Fruit fly (Drosophila melanogaster): ENCODE results near the gene Plzf.
A peak's percentile ranks its signal among the peaks of the same experiment; 100 is the strongest.

The Plzf gene

DNA sequence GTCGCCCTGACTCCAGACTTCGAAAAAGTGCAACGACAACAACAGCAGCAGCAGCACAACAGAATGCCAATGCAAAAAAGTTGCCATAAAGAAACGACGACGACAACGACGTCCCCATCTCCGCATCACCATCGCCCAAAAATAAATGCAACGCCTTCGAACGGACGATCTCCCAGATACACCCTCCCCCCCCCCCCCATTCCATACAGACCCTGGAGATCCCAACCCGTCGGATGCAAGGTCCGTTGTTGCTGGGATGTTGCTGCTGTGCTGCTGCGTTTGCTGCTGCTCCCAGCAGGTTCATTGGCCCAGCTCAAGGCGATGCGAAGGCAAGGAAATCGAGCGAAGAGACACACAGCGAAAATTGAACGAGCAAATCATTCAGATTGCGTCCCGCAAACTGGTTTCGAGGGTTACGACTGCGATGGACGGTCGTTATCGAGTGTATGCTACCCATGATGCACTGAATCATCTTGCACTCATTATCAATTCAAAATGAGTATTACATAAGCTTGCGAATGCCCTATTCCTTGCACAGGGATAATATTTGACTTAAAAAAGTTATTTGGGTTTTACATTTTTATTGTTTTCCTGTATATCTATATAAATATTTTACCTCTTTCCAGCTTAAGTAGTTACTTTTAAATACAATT lies 34.9 kb downstream of the Plzf start:
- TF ChIP-seq D1 (tag; optimal IDR thresholded peaks at IDR 0.05): no peak
- no peak for TF ChIP-seq CG14655 (GFP tag; optimal IDR thresholded peaks at IDR 0.05)
- TF ChIP-seq CG8159 (tag; optimal IDR thresholded peaks at IDR 0.05): peak; percentile 21
- peak; percentile 36 for TF ChIP-seq Pif1B (GFP tag; optimal IDR thresholded peaks at IDR 0.05)
- TF ChIP-seq Snoo (tag; optimal IDR thresholded peaks at IDR 0.05): peak; percentile 62
- TF ChIP-seq gl (tag; optimal IDR thresholded peaks at IDR 0.05): peak; percentile 85
- peak; percentile 68 for TF ChIP-seq CG4496 (GFP tag; IDR thresholded peaks at IDR 0.05)
- peak; percentile 42 for TF ChIP-seq CG12605 (GFP tag; IDR thresholded peaks at IDR 0.05)
- TF ChIP-seq CG13204 (GFP tag; optimal IDR thresholded peaks at IDR 0.05): peak; percentile 98
- peak; percentile 38 for TF ChIP-seq Pif1A (GFP tag; optimal IDR thresholded peaks at IDR 0.05)
- TF ChIP-seq CG10348 (GFP tag; IDR thresholded peaks at IDR 0.05): no peak
- peak; percentile 67; the same call in 2 of the 3 replicates for TF ChIP-seq fd96Ca (GFP tag; IDR thresholded peaks at IDR 0.05)
- TF ChIP-seq CG9948 (tag; optimal IDR thresholded peaks at IDR 0.05): no peak
- TF ChIP-seq CG34367 (tag; optimal IDR thresholded peaks at IDR 0.05): peak; percentile 29
- no peak for TF ChIP-seq rn (GFP tag; IDR thresholded peaks at IDR 0.05)
- TF ChIP-seq CG15710 (tag; optimal IDR thresholded peaks at IDR 0.05): peak; percentile 30
- TF ChIP-seq CG17806 (tag; optimal IDR thresholded peaks at IDR 0.05): peak; percentile 32
- TF ChIP-seq CG32121 (GFP tag; IDR thresholded peaks at IDR 0.05): no peak; the same call in 1 of the 2 replicates
- peak; percentile 100 for TF ChIP-seq EcR (GFP tag; optimal IDR thresholded peaks at IDR 0.05)
- peak; percentile 33 for TF ChIP-seq CG8301 (tag; optimal IDR thresholded peaks at IDR 0.05)
- no peak for TF ChIP-seq Ets98B (GFP tag; IDR thresholded peaks at IDR 0.05)

DNA sequence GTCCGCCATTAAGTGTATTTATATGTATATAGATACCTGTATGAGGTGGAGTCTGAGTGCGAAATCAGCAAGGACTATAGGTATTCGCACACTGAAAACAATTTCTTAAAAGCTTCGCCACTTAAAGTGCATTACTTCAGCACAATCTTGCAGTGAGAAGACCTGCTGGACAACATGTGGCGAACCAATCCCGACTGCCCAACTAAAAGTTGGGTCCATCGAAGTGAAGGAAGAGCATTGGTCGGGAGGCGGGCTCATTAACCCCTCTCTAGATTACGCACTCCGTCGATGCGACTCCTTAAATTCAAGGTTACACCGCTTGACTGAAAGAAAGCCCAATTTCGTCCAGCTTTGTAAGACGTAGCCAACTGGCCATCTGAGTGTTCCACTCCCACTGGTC lies 35.5 kb downstream of the Plzf start:
- TF ChIP-seq CG9948 (tag; optimal IDR thresholded peaks at IDR 0.05): peak; percentile 31
- peak; percentile 0 for TF ChIP-seq Pif1B (GFP tag; optimal IDR thresholded peaks at IDR 0.05)
- no peak for TF ChIP-seq gl (tag; optimal IDR thresholded peaks at IDR 0.05)
- no peak for TF ChIP-seq D1 (tag; optimal IDR thresholded peaks at IDR 0.05)
- TF ChIP-seq CG17806 (tag; optimal IDR thresholded peaks at IDR 0.05): peak; percentile 34
- TF ChIP-seq CG14655 (GFP tag; optimal IDR thresholded peaks at IDR 0.05): no peak
- no peak for TF ChIP-seq Snoo (tag; optimal IDR thresholded peaks at IDR 0.05)
- peak; percentile 57 for TF ChIP-seq CG8159 (tag; optimal IDR thresholded peaks at IDR 0.05)
- no peak for TF ChIP-seq fd96Ca (GFP tag; IDR thresholded peaks at IDR 0.05)
- no peak for TF ChIP-seq Ets98B (GFP tag; IDR thresholded peaks at IDR 0.05)
- TF ChIP-seq Pif1A (GFP tag; optimal IDR thresholded peaks at IDR 0.05): no peak
- no peak for TF ChIP-seq rn (GFP tag; IDR thresholded peaks at IDR 0.05)
- no peak for TF ChIP-seq CG13204 (GFP tag; optimal IDR thresholded peaks at IDR 0.05)
- TF ChIP-seq CG34367 (tag; optimal IDR thresholded peaks at IDR 0.05): peak; percentile 10
- no peak for TF ChIP-seq CG8301 (tag; optimal IDR thresholded peaks at IDR 0.05)
- TF ChIP-seq CG10348 (GFP tag; IDR thresholded peaks at IDR 0.05): no peak
- TF ChIP-seq CG15710 (tag; optimal IDR thresholded peaks at IDR 0.05): peak; percentile 37
- no peak for TF ChIP-seq CG32121 (GFP tag; IDR thresholded peaks at IDR 0.05)
- no peak for TF ChIP-seq EcR (GFP tag; optimal IDR thresholded peaks at IDR 0.05)
- no peak for TF ChIP-seq CG12605 (GFP tag; IDR thresholded peaks at IDR 0.05)
- TF ChIP-seq CG4496 (GFP tag; IDR thresholded peaks at IDR 0.05): no peak

DNA sequence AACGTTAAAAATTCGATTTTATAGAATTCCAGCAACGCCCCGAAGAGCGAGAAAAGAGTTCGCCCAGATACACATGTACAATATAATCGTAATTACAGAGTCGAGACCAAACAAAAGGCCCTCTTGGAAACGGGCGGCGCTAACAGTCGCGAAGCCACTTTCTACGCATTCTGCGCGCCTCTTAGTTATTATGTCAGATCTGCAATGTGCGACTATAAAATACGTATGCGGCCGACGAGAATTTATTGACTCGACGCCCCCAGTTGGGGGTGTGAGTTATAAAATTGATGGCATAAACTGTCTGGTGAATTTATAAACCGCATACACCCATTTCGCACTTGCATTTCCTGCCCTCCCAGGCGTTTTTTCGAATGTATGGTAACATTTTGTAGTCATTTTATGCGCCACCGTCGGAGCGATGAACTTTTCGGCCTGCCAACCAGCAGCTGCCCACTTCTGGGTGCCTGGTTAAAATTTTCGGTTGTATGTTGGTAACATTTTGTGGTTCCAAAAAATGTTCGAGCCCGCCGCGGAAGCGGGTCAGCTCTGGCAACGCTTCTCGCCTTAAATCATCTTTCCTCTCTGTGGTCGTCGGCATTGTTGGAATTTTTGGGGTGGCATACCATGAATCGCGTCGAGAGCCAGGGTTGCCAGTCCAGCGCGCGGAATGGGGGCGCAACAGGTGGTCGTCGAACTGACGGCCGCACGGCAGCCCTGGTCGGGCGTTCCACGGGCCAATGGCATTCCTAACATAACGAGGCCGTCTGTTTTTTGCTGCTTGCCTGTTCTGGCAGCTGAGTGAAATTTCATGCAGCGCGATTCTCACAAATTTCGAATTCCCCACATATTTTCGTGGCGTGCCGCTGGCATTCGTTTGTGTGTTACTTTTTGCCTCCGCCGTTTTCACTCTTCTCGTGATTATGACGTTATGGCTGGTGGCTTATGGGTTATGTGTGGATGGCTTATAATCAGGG lies 36.7 kb downstream of the Plzf start:
- peak; percentile 73 for TF ChIP-seq Pif1B (GFP tag; optimal IDR thresholded peaks at IDR 0.05)
- TF ChIP-seq D1 (tag; optimal IDR thresholded peaks at IDR 0.05): no peak
- TF ChIP-seq Ets98B (GFP tag; IDR thresholded peaks at IDR 0.05): no peak
- peak; percentile 67 for TF ChIP-seq CG14655 (GFP tag; optimal IDR thresholded peaks at IDR 0.05)
- TF ChIP-seq CG4496 (GFP tag; IDR thresholded peaks at IDR 0.05): no peak
- no peak for TF ChIP-seq CG32121 (GFP tag; IDR thresholded peaks at IDR 0.05)
- TF ChIP-seq CG12605 (GFP tag; IDR thresholded peaks at IDR 0.05): no peak
- peak; percentile 58 for TF ChIP-seq CG8301 (tag; optimal IDR thresholded peaks at IDR 0.05)
- peak; percentile 100 for TF ChIP-seq EcR (GFP tag; optimal IDR thresholded peaks at IDR 0.05)
- TF ChIP-seq CG13204 (GFP tag; optimal IDR thresholded peaks at IDR 0.05): peak; percentile 96
- TF ChIP-seq gl (tag; optimal IDR thresholded peaks at IDR 0.05): peak; percentile 48
- no peak for TF ChIP-seq fd96Ca (GFP tag; IDR thresholded peaks at IDR 0.05)
- TF ChIP-seq CG8159 (tag; optimal IDR thresholded peaks at IDR 0.05): peak; percentile 64
- no peak for TF ChIP-seq CG10348 (GFP tag; IDR thresholded peaks at IDR 0.05)
- TF ChIP-seq Pif1A (GFP tag; optimal IDR thresholded peaks at IDR 0.05): no peak
- TF ChIP-seq rn (GFP tag; IDR thresholded peaks at IDR 0.05): no peak
- peak; percentile 66 for TF ChIP-seq Snoo (tag; optimal IDR thresholded peaks at IDR 0.05)
- TF ChIP-seq CG15710 (tag; optimal IDR thresholded peaks at IDR 0.05): peak; percentile 54
- peak; percentile 51 for TF ChIP-seq CG17806 (tag; optimal IDR thresholded peaks at IDR 0.05)
- peak; percentile 35 for TF ChIP-seq CG9948 (tag; optimal IDR thresholded peaks at IDR 0.05)
- TF ChIP-seq CG34367 (tag; optimal IDR thresholded peaks at IDR 0.05): peak; percentile 13

DNA sequence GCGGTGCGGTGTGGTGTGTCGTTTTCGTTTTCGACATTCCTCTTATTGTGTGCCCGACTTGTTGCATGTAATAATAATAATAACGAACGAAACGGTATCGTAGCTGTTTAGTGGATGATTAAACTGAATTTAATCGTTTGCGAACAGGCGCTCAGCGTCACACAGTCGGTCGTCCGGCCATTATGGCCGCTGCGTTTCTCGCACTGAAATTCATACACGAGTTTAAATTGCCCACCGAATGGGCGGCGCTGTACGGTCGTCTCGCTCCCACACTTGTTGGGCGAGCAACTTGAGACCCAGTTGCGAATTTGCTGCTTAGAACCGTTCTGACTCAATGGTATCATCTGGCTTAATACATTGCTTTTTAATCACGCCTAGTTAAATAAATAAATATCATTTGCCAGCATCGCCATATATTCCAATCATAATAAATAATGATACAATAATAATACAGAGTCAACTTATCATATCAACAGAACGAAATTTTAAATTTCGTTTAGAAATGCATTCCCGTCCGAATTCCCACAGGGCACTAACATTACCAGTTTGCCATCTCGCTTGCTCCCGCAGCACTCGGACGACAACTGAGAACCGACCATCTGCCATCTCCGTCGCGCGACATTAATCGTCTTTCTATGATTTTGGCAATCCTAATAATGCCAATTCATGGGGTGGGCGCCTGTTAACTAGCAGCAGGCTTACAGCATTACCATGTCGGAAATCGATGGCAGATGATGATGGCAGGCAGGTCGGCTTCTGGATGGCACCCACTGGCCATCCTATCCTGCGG lies 37.6 kb downstream of the Plzf start:
- TF ChIP-seq EcR (GFP tag; optimal IDR thresholded peaks at IDR 0.05) (no peak), CG15710 (tag; optimal IDR thresholded peaks at IDR 0.05) (peak; percentile 93), CG10348 (GFP tag; IDR thresholded peaks at IDR 0.05) (no peak), rn (GFP tag; IDR thresholded peaks at IDR 0.05) (no peak), D1 (tag; optimal IDR thresholded peaks at IDR 0.05) (no peak), CG34367 (tag; optimal IDR thresholded peaks at IDR 0.05) (peak; percentile 90), fd96Ca (GFP tag; IDR thresholded peaks at IDR 0.05) (no peak), CG17806 (tag; optimal IDR thresholded peaks at IDR 0.05) (peak; percentile 90), Pif1A (GFP tag; optimal IDR thresholded peaks at IDR 0.05) (peak; percentile 90), Snoo (tag; optimal IDR thresholded peaks at IDR 0.05) (peak; percentile 93), Ets98B (GFP tag; IDR thresholded peaks at IDR 0.05) (no peak), CG13204 (GFP tag; optimal IDR thresholded peaks at IDR 0.05) (peak; percentile 71), CG8159 (tag; optimal IDR thresholded peaks at IDR 0.05) (peak; percentile 96), CG12605 (GFP tag; IDR thresholded peaks at IDR 0.05) (no peak), CG8301 (tag; optimal IDR thresholded peaks at IDR 0.05) (peak; percentile 93), gl (tag; optimal IDR thresholded peaks at IDR 0.05) (peak; percentile 82), CG14655 (GFP tag; optimal IDR thresholded peaks at IDR 0.05) (peak; percentile 92), Pif1B (GFP tag; optimal IDR thresholded peaks at IDR 0.05) (peak; percentile 81), CG4496 (GFP tag; IDR thresholded peaks at IDR 0.05) (no peak), CG9948 (tag; optimal IDR thresholded peaks at IDR 0.05) (peak; percentile 92)

All from whole organism, pupa.